Fruit fly (Drosophila melanogaster) Kc167 (cell line): ENCODE data around the gene SrpRbeta.
A peak's percentile ranks its signal among the peaks of the same experiment; 100 is the strongest.

Source experiments
- Myc ChIP-seq: fragments of >200 bp; optimal IDR thresholded peaks from 2 replicates; lab custom pipeline; 2017; ENCODE audit warnings: missing external identifiers
- Sin3A ChIP-seq: fragments of >200 bp; optimal IDR thresholded peaks from 2 replicates; lab custom pipeline; 2018; ENCODE audit warnings: missing external identifiers
- h ChIP-seq: fragments of >200 bp; optimal IDR thresholded peaks from 3 replicates; lab custom pipeline; 2018; ENCODE audit warnings: missing external identifiers
- insv ChIP-seq: fragments of >200 bp; optimal IDR thresholded peaks from 3 replicates; lab custom pipeline; 2018; ENCODE audit warnings: missing external identifiers
- psq ChIP-seq: fragments of >200 bp; optimal IDR thresholded peaks from 2 replicates; lab custom pipeline; 2017; ENCODE audit warnings: missing external identifiers
- ttk ChIP-seq: sonication (Bioruptor generic); optimal IDR thresholded peaks from 2 replicates; lab custom pipeline; 2017; ENCODE audit warnings: missing external identifiers

The SrpRbeta gene

DNA sequence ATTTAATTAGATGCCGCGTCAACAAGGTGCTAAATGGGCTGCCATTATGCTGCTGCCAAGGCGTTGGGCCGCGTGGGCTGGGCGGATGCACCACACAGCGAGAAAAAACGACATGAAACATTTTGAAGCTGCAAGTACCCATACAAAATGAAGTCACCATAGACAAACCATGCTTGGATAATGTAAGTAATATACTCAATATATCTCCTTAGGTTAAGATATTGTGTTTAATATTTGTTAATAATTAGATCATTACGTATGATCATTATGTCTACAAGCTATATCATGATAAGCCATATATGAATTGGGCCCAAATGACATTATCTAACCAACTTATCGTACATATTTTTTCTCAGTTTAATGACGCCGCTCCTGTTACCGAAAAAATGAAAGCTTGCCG lies 4.0 kb downstream of the SrpRbeta start:
- no peak for TF ChIP-seq psq (lab: Kevin White, UChicago)
- TF ChIP-seq h (lab: Kevin White, UChicago), result no peak
- TF ChIP-seq insv (lab: Kevin White, UChicago), result no peak
- no peak for TF ChIP-seq Sin3A
- no peak for TF ChIP-seq Myc

- TF ChIP-seq insv (lab: Kevin White, UChicago), result no peak
Observed at dm6 chr3L:8712913-8713312, 7.1 kb downstream of the SrpRbeta start.

DNA sequence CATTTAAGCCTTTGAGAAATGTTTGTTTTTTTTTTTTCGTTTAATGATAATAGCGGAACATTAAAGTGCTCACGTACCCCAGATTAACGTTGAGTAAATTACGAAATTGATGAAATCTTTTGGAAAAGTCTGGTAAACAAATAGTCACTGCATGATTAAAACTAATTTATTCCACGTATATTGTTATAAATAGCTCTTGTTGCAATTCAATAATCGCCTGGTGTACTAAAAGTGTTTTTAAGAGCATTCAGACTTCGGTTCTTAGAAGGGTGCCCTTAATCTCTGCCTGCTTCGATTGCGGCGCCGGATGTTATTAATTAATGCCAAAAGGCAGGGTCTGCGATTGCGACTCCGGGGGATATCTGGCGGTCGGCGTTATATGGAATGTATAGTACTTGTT lies 11.2 kb downstream of the SrpRbeta start:
- TF ChIP-seq ttk (lab: Kevin White, UChicago), result no peak
- no peak for TF ChIP-seq insv (lab: Kevin White, UChicago)
- no peak for TF ChIP-seq psq (lab: Kevin White, UChicago)
- no peak for TF ChIP-seq Sin3A
- no peak for TF ChIP-seq h (lab: Kevin White, UChicago)

- no peak for TF ChIP-seq h (lab: Kevin White, UChicago)
- no peak for TF ChIP-seq psq (lab: Kevin White, UChicago)
- TF ChIP-seq ttk (lab: Kevin White, UChicago), result no peak
- TF ChIP-seq insv (lab: Kevin White, UChicago), result no peak
- no peak for TF ChIP-seq Sin3A
- no peak for TF ChIP-seq Myc
Observed at dm6 chr3L:8707821-8708220, 12.2 kb downstream of the SrpRbeta start.

dm6 chr3L:8707075-8707474 lies 12.9 kb downstream of the SrpRbeta start:
- TF ChIP-seq psq (lab: Kevin White, UChicago), result no peak
- no peak for TF ChIP-seq Sin3A
- no peak for TF ChIP-seq h (lab: Kevin White, UChicago)
- no peak for TF ChIP-seq Myc
- no peak for TF ChIP-seq insv (lab: Kevin White, UChicago)
- no peak for TF ChIP-seq ttk (lab: Kevin White, UChicago)

dm6 chr3L:8704713-8705412 lies 15.2 kb downstream of the SrpRbeta start:
- TF ChIP-seq insv (lab: Kevin White, UChicago), result no peak
- no peak for TF ChIP-seq psq (lab: Kevin White, UChicago)
- no peak for TF ChIP-seq ttk (lab: Kevin White, UChicago)
- TF ChIP-seq Myc, result no peak
- TF ChIP-seq Sin3A, result no peak
- no peak for TF ChIP-seq h (lab: Kevin White, UChicago)

- no peak for TF ChIP-seq ttk (lab: Kevin White, UChicago)
- TF ChIP-seq Myc, result no peak
- TF ChIP-seq Sin3A, result no peak
- no peak for TF ChIP-seq insv (lab: Kevin White, UChicago)
- no peak for TF ChIP-seq h (lab: Kevin White, UChicago)
- TF ChIP-seq psq (lab: Kevin White, UChicago), result no peak
Observed at dm6 chr3L:8703707-8704236, 16.3 kb downstream of the SrpRbeta start.

DNA sequence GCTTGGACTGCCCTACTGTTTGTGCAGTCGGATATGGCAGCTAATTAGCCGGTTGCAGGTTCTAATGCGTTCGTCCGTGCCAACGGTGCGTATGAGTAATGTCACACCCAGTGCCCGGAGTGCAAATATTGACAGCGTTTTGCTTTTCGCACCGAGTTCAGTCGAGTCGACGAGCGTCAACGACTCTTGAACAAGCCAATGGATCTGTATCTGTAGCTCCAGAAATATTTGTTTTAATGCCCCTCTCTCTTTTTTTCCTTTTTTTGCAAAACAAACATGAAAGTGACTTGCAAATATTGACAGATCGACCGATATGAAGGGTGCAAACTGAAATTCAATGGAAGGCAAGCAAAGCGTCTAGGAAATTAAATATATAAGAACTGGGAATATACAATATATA lies 17.6 kb downstream of the SrpRbeta start:
- TF ChIP-seq psq (lab: Kevin White, UChicago) (no peak), Myc (no peak), ttk (lab: Kevin White, UChicago) (no peak), h (lab: Kevin White, UChicago) (no peak), insv (lab: Kevin White, UChicago) (no peak), Sin3A (no peak)

DNA sequence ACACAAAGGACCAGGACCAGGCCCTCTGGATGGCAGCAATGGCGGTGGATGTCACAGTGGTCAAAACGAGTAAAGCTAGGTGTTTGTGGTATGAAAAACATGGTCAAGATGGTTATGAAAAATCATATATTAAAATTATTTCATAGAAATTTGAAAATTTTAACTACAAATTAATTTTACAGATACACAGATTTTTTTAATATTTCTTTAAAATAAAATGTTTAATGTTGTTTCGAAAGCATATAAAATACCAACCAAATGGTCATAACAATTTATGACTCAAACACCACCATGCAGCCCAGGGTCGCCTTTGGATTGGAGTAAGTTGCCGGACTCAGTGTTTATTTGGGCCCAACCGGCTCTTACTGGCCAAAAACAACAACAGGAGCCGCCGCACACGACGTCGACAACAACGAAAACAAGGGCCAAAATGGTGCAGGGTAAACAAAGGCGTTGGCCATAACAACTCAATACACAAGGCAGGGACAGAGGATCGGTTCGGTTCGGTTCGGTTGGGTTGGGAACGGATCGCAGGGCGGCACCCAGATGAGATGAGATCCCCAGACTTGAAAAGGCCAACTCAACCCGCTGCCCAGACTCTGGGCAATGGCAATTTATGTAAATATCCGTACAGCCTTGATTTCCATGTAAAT lies 18.2 kb downstream of the SrpRbeta start:
- TF ChIP-seq insv (lab: Kevin White, UChicago) (no peak), h (lab: Kevin White, UChicago) (no peak), Myc (no peak)

- no peak for TF ChIP-seq ttk (lab: Kevin White, UChicago)
- TF ChIP-seq Sin3A, result no peak
- TF ChIP-seq h (lab: Kevin White, UChicago), result no peak
- no peak for TF ChIP-seq Myc
- no peak for TF ChIP-seq psq (lab: Kevin White, UChicago)
- no peak for TF ChIP-seq insv (lab: Kevin White, UChicago)
Observed at dm6 chr3L:8700643-8701208, 19.3 kb downstream of the SrpRbeta start.

DNA sequence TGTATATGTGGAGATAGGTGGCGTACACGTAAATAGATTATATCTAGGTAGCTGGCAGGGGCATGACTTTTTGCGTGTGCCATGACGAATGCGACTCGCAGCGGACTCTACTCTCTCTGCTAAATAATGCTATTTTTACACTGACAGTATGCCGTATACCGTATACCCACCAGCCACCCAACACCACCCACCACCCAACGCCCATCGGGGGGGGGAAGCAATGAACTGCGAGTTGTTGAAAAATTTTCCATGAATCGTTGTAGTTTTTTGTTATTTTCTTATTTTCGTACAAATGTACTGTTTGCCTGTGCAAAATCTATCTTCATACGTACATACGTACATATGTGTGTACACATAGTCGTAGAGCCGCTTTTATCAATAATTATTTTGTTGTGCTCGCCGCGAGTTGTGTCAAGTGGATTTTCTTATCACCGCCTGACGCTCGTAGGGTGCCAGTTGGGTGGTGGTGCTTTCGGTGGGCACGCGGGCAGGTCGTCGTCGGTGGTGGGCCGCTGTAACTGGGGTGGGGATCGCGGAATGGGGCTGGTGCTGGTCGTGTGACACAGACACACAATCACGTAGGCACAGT lies 19.9 kb downstream of the SrpRbeta start:
- TF ChIP-seq Sin3A (no peak), h (lab: Kevin White, UChicago) (peak; percentile 16)

DNA sequence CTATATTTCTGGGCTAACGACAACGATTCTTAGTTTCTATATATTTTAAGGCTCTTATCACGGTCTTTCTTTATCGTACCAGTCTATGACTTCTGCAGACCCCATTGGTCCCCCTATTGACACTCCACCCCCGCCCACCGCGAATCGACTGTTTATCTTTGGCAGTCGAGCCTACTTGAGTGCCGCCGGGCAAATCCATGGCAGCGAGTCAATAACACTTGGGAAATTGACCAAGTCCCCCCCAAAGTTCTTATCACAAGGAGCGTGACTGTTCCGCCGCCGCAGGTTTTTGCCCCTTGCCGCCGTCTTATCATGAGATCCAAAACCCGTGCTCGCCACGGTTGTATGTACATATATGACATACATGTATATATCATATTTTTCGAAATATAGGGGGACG lies 20.4 kb downstream of the SrpRbeta start:
- TF ChIP-seq h (lab: Kevin White, UChicago) (no peak), Myc (no peak)
